Fruit fly (Drosophila melanogaster) whole organism, prepupa: Measurements from ENCODE around the gene Arp6.

ENCODE experiments used
- CG10631 ChIP-seq: fragments of 200-800 bp; sonication (Bioruptor generic); optimal IDR thresholded peaks from 2 replicates; lab custom pipeline; 2016; ENCODE audit warnings: missing biosample characterization, missing genetic modification characterization
- CG10669 ChIP-seq: fragments of 200-800 bp; sonication (Bioruptor generic); optimal IDR thresholded peaks from 3 replicates; lab custom pipeline; 2018; ENCODE audit warnings: missing biosample characterization, mild to moderate bottlenecking, missing genetic modification characterization, moderate library complexity
- CG11294 ChIP-seq: fragments of 200-800 bp; sonication (Bioruptor generic); IDR thresholded peaks from 2 replicates; pipeline ENCODE4 v1.3.6; 2022; ENCODE audit warnings: missing biosample characterization, missing genetic modification characterization
- CG11762 ChIP-seq: fragments of 200-800 bp; sonication (Bioruptor generic); optimal IDR thresholded peaks from 3 replicates; lab custom pipeline; 2016; ENCODE audit warnings: missing biosample characterization, missing genetic modification characterization; ENCODE audit not compliant: insufficient read depth
- CG11902 ChIP-seq: fragments of 200-800 bp; sonication (Bioruptor generic); optimal IDR thresholded peaks from 3 replicates; lab custom pipeline; 2016; ENCODE audit warnings: missing biosample characterization, missing genetic modification characterization
- CG15336 ChIP-seq: fragments of 200-800 bp; sonication (Bioruptor generic); IDR thresholded peaks from 2 replicates; pipeline ENCODE4 v1.3.6; 2022; ENCODE audit warnings: missing biosample characterization, missing genetic modification characterization
- CG3032 ChIP-seq: fragments of 200-800 bp; optimal IDR thresholded peaks from 2 replicates; lab custom pipeline; 2019; ENCODE audit warnings: missing biosample characterization, mild to moderate bottlenecking, missing genetic modification characterization, moderate library complexity
- CG31627 ChIP-seq: fragments of 200-800 bp; sonication (Bioruptor generic); optimal IDR thresholded peaks from 3 replicates; lab custom pipeline; 2016; ENCODE audit warnings: missing biosample characterization, missing genetic modification characterization
- CG32006 ChIP-seq: fragments of 200-800 bp; sonication (Bioruptor generic); optimal IDR thresholded peaks from 3 replicates; lab custom pipeline; 2017; ENCODE audit warnings: missing biosample characterization, mild to moderate bottlenecking, missing genetic modification characterization
- CG34406 ChIP-seq: fragments of 200-800 bp; sonication (Bioruptor generic); optimal IDR thresholded peaks from 3 replicates; lab custom pipeline; 2016; ENCODE audit warnings: missing biosample characterization, missing genetic modification characterization
- CG3919 ChIP-seq: fragments of 200-800 bp; sonication (Bioruptor generic); optimal IDR thresholded peaks from 3 replicates; lab custom pipeline; 2016; ENCODE audit warnings: missing biosample characterization, missing genetic modification characterization
- CG4318 ChIP-seq: fragments of 200-800 bp; sonication (Bioruptor generic); optimal IDR thresholded peaks from 3 replicates; lab custom pipeline; 2017; ENCODE audit warnings: missing biosample characterization, mild to moderate bottlenecking, missing genetic modification characterization
- CG6163 ChIP-seq: fragments of 200-800 bp; sonication (Bioruptor generic); IDR thresholded peaks from 3 replicates; pipeline ENCODE4 v1.3.6; 2022; ENCODE audit warnings: missing biosample characterization, missing genetic modification characterization
- CG6276 ChIP-seq: fragments of 200-800 bp; sonication (Bioruptor generic); optimal IDR thresholded peaks from 2 replicates; lab custom pipeline; 2017; ENCODE audit warnings: missing biosample characterization, mild to moderate bottlenecking, missing genetic modification characterization
- CG6792 ChIP-seq: fragments of 200-800 bp; sonication (Bioruptor generic); optimal IDR thresholded peaks from 3 replicates; lab custom pipeline; 2016; ENCODE audit warnings: missing biosample characterization, missing genetic modification characterization
- CG6808 ChIP-seq: fragments of 200-800 bp; sonication (Bioruptor generic); optimal IDR thresholded peaks from 3 replicates; lab custom pipeline; 2017; ENCODE audit warnings: missing biosample characterization, missing genetic modification characterization, mild to moderate bottlenecking, moderate library complexity, missing genetic modification reagents
- CG6854 ChIP-seq: fragments of 200-800 bp; sonication (Bioruptor generic); optimal IDR thresholded peaks from 2 replicates; lab custom pipeline; 2017; ENCODE audit warnings: missing biosample characterization, mild to moderate bottlenecking, missing genetic modification characterization
- CG7368 ChIP-seq: fragments of 200-800 bp; sonication (Bioruptor generic); optimal IDR thresholded peaks from 3 replicates; lab custom pipeline; 2016; ENCODE audit warnings: missing biosample characterization, missing genetic modification characterization
- CG8119 ChIP-seq: fragments of 200-800 bp; sonication (Bioruptor generic); IDR thresholded peaks from 3 replicates; pipeline ENCODE4 v1.3.6; 2022; ENCODE audit warnings: missing biosample characterization, missing genetic modification characterization
- CG8632 ChIP-seq: fragments of 200-800 bp; sonication (Bioruptor generic); optimal IDR thresholded peaks from 3 replicates; lab custom pipeline; 2016; ENCODE audit warnings: missing biosample characterization, missing genetic modification characterization
- Eip75B ChIP-seq: fragments of 200-800 bp; sonication (Bioruptor generic); optimal IDR thresholded peaks from 3 replicates; lab custom pipeline; 2016; ENCODE audit warnings: missing biosample characterization, missing genetic modification characterization
- Eip78C ChIP-seq: fragments of 200-800 bp; sonication (Bioruptor generic); peaks from one replicate; lab custom pipeline; 2016; ENCODE audit warnings: missing biosample characterization, missing genetic modification characterization
- Eip93F ChIP-seq: fragments of 200-800 bp; sonication (Bioruptor generic); optimal IDR thresholded peaks from 2 replicates; lab custom pipeline; 2016; ENCODE audit warnings: missing biosample characterization, mild to moderate bottlenecking, missing genetic modification characterization
- Ets21C ChIP-seq: fragments of 200-800 bp; sonication (Bioruptor generic); optimal IDR thresholded peaks from 3 replicates; lab custom pipeline; 2016; ENCODE audit warnings: missing biosample characterization, missing genetic modification characterization
- Gug ChIP-seq: fragments of 200-800 bp; sonication (Bioruptor generic); IDR thresholded peaks from 2 replicates; pipeline ENCODE4 v1.3.6; 2022; ENCODE audit warnings: missing biosample characterization, missing genetic modification characterization
- Hr38 ChIP-seq: sonication (Bioruptor generic); optimal IDR thresholded peaks from 2 replicates; lab custom pipeline; 2016; ENCODE audit warnings: missing biosample characterization, missing genetic modification characterization
- Hr39 ChIP-seq: fragments of 200-800 bp; sonication (Bioruptor generic); optimal IDR thresholded peaks from 2 replicates; lab custom pipeline; 2016; ENCODE audit warnings: missing biosample characterization, missing genetic modification characterization
- Hr4 ChIP-seq: fragments of 200-800 bp; sonication (Bioruptor generic); optimal IDR thresholded peaks from 3 replicates; lab custom pipeline; 2016; ENCODE audit warnings: missing biosample characterization, missing genetic modification characterization
- Lpt ChIP-seq: fragments of 200-800 bp; sonication (Bioruptor generic); optimal IDR thresholded peaks from 3 replicates; lab custom pipeline; 2016; ENCODE audit warnings: missing biosample characterization, missing genetic modification characterization
- Met ChIP-seq: fragments of 200-800 bp; sonication (Bioruptor generic); optimal IDR thresholded peaks from 3 replicates; lab custom pipeline; 2016; ENCODE audit warnings: missing biosample characterization, missing genetic modification characterization
- OdsH ChIP-seq: fragments of 200-800 bp; sonication (Bioruptor generic); optimal IDR thresholded peaks from 3 replicates; lab custom pipeline; 2016; ENCODE audit warnings: missing biosample characterization, missing genetic modification characterization
- Smox ChIP-seq: fragments of 200-800 bp; sonication (Bioruptor generic); optimal IDR thresholded peaks from 3 replicates; lab custom pipeline; 2016; ENCODE audit warnings: missing biosample characterization, missing genetic modification characterization
- Sox102F ChIP-seq: fragments of 200-800 bp; sonication (Bioruptor generic); optimal IDR thresholded peaks from 2 replicates; lab custom pipeline; 2016; ENCODE audit warnings: missing biosample characterization, mild to moderate bottlenecking, missing genetic modification characterization
- Sox14 ChIP-seq: fragments of 200-800 bp; sonication (Bioruptor generic); optimal IDR thresholded peaks from 3 replicates; lab custom pipeline; 2016; ENCODE audit warnings: missing biosample characterization, missing genetic modification characterization
- achi ChIP-seq: fragments of 200-800 bp; sonication (Bioruptor generic); optimal IDR thresholded peaks from 3 replicates; lab custom pipeline; 2016; ENCODE audit warnings: missing biosample characterization, missing genetic modification characterization
- acj6 ChIP-seq: fragments of 200-800 bp; sonication (Bioruptor generic); optimal IDR thresholded peaks from 3 replicates; lab custom pipeline; 2016; ENCODE audit warnings: missing biosample characterization, missing genetic modification characterization
- cyc ChIP-seq: fragments of 200-800 bp; sonication (Bioruptor generic); optimal IDR thresholded peaks from 3 replicates; lab custom pipeline; 2016; ENCODE audit warnings: missing biosample characterization, missing genetic modification characterization
- dac ChIP-seq: fragments of 200-800 bp; sonication (Bioruptor generic); optimal IDR thresholded peaks from 2 replicates; lab custom pipeline; 2017; ENCODE audit warnings: missing biosample characterization, mild to moderate bottlenecking, missing genetic modification characterization
- dsx ChIP-seq: fragments of 200-800 bp; optimal IDR thresholded peaks from 3 replicates; lab custom pipeline; 2019; ENCODE audit warnings: missing biosample characterization, mild to moderate bottlenecking, missing genetic modification characterization, moderate library complexity; ENCODE audit not compliant: poor library complexity, severe bottlenecking
- eg ChIP-seq: fragments of 200-800 bp; sonication (Bioruptor generic); IDR thresholded peaks from 3 replicates; pipeline ENCODE4 v1.3.6; 2022; ENCODE audit warnings: missing biosample characterization, missing genetic modification characterization
- esn ChIP-seq: fragments of 200-800 bp; sonication (Bioruptor generic); optimal IDR thresholded peaks from 2 replicates; lab custom pipeline; 2016; ENCODE audit warnings: missing biosample characterization, mild to moderate bottlenecking, missing genetic modification characterization, moderate library complexity
- fd59A ChIP-seq: fragments of 200-800 bp; sonication (Bioruptor generic); optimal IDR thresholded peaks from 2 replicates; lab custom pipeline; 2017; ENCODE audit warnings: missing biosample characterization, mild to moderate bottlenecking, missing genetic modification characterization, missing genetic modification reagents
- fd85E ChIP-seq: fragments of 200-800 bp; sonication (Bioruptor generic); optimal IDR thresholded peaks from 3 replicates; lab custom pipeline; 2016; ENCODE audit warnings: missing biosample characterization, missing genetic modification characterization
- fkh ChIP-seq: fragments of 200-800 bp; sonication (Bioruptor generic); optimal IDR thresholded peaks from 3 replicates; lab custom pipeline; 2017; ENCODE audit warnings: missing biosample characterization, mild to moderate bottlenecking, missing genetic modification characterization, moderate library complexity
- net ChIP-seq: fragments of 200-800 bp; sonication (Bioruptor generic); optimal IDR thresholded peaks from 3 replicates; lab custom pipeline; 2016; ENCODE audit warnings: missing biosample characterization, missing genetic modification characterization
- pdm3 ChIP-seq: fragments of 200-800 bp; sonication (Bioruptor generic); optimal IDR thresholded peaks from 3 replicates; lab custom pipeline; 2016; ENCODE audit warnings: missing biosample characterization, missing genetic modification characterization
- salr ChIP-seq, 2 experiments: fragments of 200-800 bp; sonication (Bioruptor generic); optimal IDR thresholded peaks; 3 replicates each; lab custom pipeline; 2016 to 2018; ENCODE audit warnings: missing biosample characterization in 2 of 2, missing genetic modification characterization in 2 of 2, mild to moderate bottlenecking in 1 of 2
- spab ChIP-seq: fragments of 200-800 bp; sonication (Bioruptor generic); optimal IDR thresholded peaks from 2 replicates; lab custom pipeline; 2017; ENCODE audit warnings: missing biosample characterization, mild to moderate bottlenecking, missing genetic modification characterization, missing genetic modification reagents
- ss ChIP-seq, 2 experiments: fragments of 200-800 bp; sonication (Bioruptor generic); optimal IDR thresholded peaks; 2 replicates in 1 of 2; 3 replicates in 1 of 2; lab custom pipeline; 2017 to 2018; ENCODE audit warnings: mild to moderate bottlenecking in 2 of 2, missing biosample characterization in 2 of 2, missing genetic modification characterization in 2 of 2, moderate library complexity in 1 of 2
- svp ChIP-seq: fragments of 200-800 bp; sonication (Bioruptor generic); peaks from one replicate; lab custom pipeline; 2016; ENCODE audit warnings: missing biosample characterization, missing genetic modification characterization
- topi ChIP-seq: fragments of 200-800 bp; sonication (Bioruptor generic); optimal IDR thresholded peaks from 3 replicates; lab custom pipeline; 2016; ENCODE audit warnings: missing biosample characterization, missing genetic modification characterization
- vri ChIP-seq: fragments of 200-800 bp; sonication (Bioruptor generic); optimal IDR thresholded peaks from 3 replicates; lab custom pipeline; 2016; ENCODE audit warnings: missing biosample characterization, mild to moderate bottlenecking, missing genetic modification characterization

Arp6 gene

DNA sequence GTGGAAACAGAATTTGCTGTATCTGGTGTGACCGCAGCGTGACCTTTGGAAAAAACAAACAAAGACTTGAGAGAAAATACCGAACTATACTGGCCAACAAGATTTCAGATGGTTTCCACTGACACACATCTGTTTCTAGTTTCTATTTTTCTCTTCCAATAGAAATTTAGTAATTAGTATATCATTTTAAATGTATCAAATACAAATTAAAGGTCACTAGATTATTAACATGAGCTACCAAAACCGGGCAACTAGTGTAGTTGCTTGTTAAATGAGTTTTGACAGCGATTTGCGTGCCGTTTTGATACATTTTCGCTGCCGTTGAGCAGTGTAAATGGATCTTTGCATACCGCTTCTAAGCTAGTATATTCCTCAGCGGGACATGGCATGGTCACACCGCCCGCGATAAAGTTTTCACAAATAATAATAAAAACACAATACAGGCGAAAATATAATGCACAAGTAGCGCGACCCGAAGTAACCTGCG, 33.2 kb downstream of the Arp6 start, which contains the start of the genes Pis and Hap40:
Gene Pis (minus strand): TSS at position 51 of the 487 bp plus-strand sequence.
Gene Hap40 (plus strand): TSS at position 406 of the 487 bp plus-strand sequence.
- TF ChIP-seq vri (peak; percentile 22), Met (GFP tag; lab: Kevin White, UChicago) (no peak), CG3032 (peak; percentile 76), salr (GFP tag; optimal IDR thresholded peaks at IDR 0.05; lab: Kevin White, UChicago) (peak in 1 of 2 experiments; percentile 28), CG3919 (peak; percentile 51), fd85E (GFP tag; lab: Kevin White, UChicago) (no peak), fkh (GFP tag; lab: Kevin White, UChicago) (peak; percentile 77), Eip93F (GFP tag; lab: Kevin White, UChicago) (peak; percentile 15), Gug (peak; percentile 53), Eip78C (peak; percentile 77), CG8632 (GFP tag; lab: Kevin White, UChicago) (no peak), CG6808 (peak; percentile 47), Sox14 (GFP tag; lab: Kevin White, UChicago) (peak; percentile 83), Lpt (GFP tag; lab: Kevin White, UChicago) (peak; percentile 37), CG31627 (GFP tag; lab: Kevin White, UChicago) (peak; percentile 77), cyc (GFP tag; lab: Kevin White, UChicago) (peak; percentile 64), Hr38 (GFP tag; lab: Kevin White, UChicago) (no peak), CG11902 (GFP tag; lab: Kevin White, UChicago) (peak; percentile 63), esn (peak; percentile 67), eg (GFP tag; lab: Robert Waterston, UW) (no peak), achi (GFP tag; lab: Kevin White, UChicago) (no peak), CG11762 (GFP tag; lab: Kevin White, UChicago) (no peak), acj6 (peak; percentile 65), Hr4 (GFP tag; lab: Kevin White, UChicago) (peak; percentile 67), svp (GFP tag; lab: Kevin White, UChicago) (peak; percentile 94), CG4318 (GFP tag; lab: Kevin White, UChicago) (peak; percentile 67), dsx (GFP tag; lab: Kevin White, UChicago) (peak; percentile 56), CG6163 (GFP tag; lab: Robert Waterston, UW) (peak; percentile 60; the same call in 2 of the 3 replicates), Hr39 (GFP tag; lab: Kevin White, UChicago) (peak; percentile 77), CG11294 (GFP tag; lab: Robert Waterston, UW) (peak; percentile 12; the same call in 1 of the 2 replicates), OdsH (GFP tag; lab: Kevin White, UChicago) (no peak), Ets21C (GFP tag; lab: Kevin White, UChicago) (peak; percentile 59), spab (GFP tag; lab: Kevin White, UChicago) (no peak), Sox102F (no peak), dac (GFP tag; lab: Kevin White, UChicago) (peak; percentile 63), CG10631 (GFP tag; lab: Kevin White, UChicago) (peak; percentile 70), ss (GFP tag; optimal IDR thresholded peaks at IDR 0.05; lab: Kevin White, UChicago) (no peak), net (GFP tag; lab: Kevin White, UChicago) (peak; percentile 36), CG6792 (GFP tag; lab: Kevin White, UChicago) (peak; percentile 39), topi (GFP tag; lab: Kevin White, UChicago) (peak; percentile 61), CG32006 (GFP tag; lab: Kevin White, UChicago) (peak; percentile 79), Eip75B (no peak), CG8119 (GFP tag; lab: Robert Waterston, UW) (peak; percentile 47; the same call in 2 of the 3 replicates), pdm3 (GFP tag; lab: Kevin White, UChicago) (peak; percentile 69), CG6276 (GFP tag; lab: Kevin White, UChicago) (no peak), Smox (GFP tag; lab: Kevin White, UChicago) (peak; percentile 70), CG15336 (GFP tag; lab: Robert Waterston, UW) (0 out of 2 replicates have a peak, but pooled peaks have one; percentile 17), CG6854 (no peak), CG7368 (GFP tag; lab: Kevin White, UChicago) (no peak), fd59A (peak; percentile 42), CG34406 (peak; percentile 35), CG10669 (GFP tag; lab: Kevin White, UChicago) (peak; percentile 49)
